Fruit fly (Drosophila melanogaster): ENCODE measurements around the gene CG13285.

The CG13285 gene

DNA sequence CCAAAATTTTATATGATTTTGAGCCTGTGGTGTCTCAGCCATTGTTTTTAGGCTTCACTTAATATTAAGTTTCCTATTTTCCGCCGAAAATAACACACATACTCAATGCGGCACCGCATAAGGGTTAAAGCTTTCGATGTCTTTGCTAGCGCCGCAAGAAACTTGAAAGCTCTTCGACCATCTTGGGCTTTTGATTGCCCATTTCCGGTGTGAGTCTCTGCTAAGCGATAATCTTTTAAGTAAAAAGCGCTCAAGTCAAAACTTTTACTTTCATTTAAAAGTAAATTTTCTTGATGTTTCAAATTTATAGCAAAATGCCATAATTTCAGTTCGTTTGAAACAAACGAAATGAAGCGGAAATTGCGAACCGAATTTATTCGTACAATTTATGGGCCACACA is 23.6 kb downstream of the CG13285 start (continued):
- TF ChIP-seq Rel (GFP tag; optimal IDR thresholded peaks at IDR 0.05), result no peak
- no peak for TF ChIP-seq Rel (tag; optimal IDR thresholded peaks at IDR 0.05)
- TF ChIP-seq CG32264 (GFP tag; optimal IDR thresholded peaks at IDR 0.05), result peak; percentile 32
- peak; percentile 86 for TF ChIP-seq dmrt93B (GFP tag; optimal IDR thresholded peaks at IDR 0.05)
- TF ChIP-seq Jra (GFP tag; optimal IDR thresholded peaks at IDR 0.05), result no peak
- TF ChIP-seq pan (optimal IDR thresholded peaks at IDR 0.05), result no peak
- no peak for TF ChIP-seq jim (GFP tag; optimal IDR thresholded peaks at IDR 0.05)
- TF ChIP-seq ey (GFP tag; optimal IDR thresholded peaks at IDR 0.05), result peak; percentile 49
- peak; percentile 79 for TF ChIP-seq Sp1 (GFP tag; optimal IDR thresholded peaks at IDR 0.05)
- no peak for TF ChIP-seq N (GFP tag; optimal IDR thresholded peaks at IDR 0.05)
- TF ChIP-seq Abd-B (GFP tag; optimal IDR thresholded peaks at IDR 0.05), result no peak
- TF ChIP-seq brk (GFP tag; optimal IDR thresholded peaks at IDR 0.05), result peak; percentile 87
- no peak for TF ChIP-seq Hr78 (GFP tag; optimal IDR thresholded peaks at IDR 0.05)
- peak; percentile 92 for TF ChIP-seq rgr (GFP tag; optimal IDR thresholded peaks at IDR 0.05)
- TF ChIP-seq Dif (GFP tag; optimal IDR thresholded peaks at IDR 0.05; ENCODE audit: partially characterized antibody), result no peak

DNA sequence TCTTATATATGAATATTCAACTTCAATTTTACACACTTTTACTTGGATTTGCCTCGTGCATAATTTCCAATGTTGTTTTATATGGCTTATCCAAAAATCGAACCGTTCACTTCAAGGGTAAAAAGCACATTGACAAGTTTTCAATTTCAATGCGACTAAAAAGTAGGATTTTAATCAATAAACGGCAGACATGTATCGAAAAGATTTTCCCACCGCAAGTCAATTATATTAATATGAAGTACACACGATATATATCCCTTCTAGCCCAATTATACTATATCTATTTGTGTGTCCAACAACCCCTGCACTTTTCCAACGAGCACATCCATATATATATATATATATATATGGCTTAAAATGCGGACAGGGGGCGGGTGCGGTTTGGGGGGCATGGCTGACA is 24.8 kb downstream of the CG13285 start, which contains the start of gene CG34342:
Gene CG34342, minus strand, starts transcription at position 101 of the 400 bp plus-strand sequence.
- no peak for TF ChIP-seq dl (GFP tag; optimal IDR thresholded peaks at IDR 0.05; ENCODE audit: insufficient read depth in 1 of 2, partially characterized antibody in 2 of 2)

DNA sequence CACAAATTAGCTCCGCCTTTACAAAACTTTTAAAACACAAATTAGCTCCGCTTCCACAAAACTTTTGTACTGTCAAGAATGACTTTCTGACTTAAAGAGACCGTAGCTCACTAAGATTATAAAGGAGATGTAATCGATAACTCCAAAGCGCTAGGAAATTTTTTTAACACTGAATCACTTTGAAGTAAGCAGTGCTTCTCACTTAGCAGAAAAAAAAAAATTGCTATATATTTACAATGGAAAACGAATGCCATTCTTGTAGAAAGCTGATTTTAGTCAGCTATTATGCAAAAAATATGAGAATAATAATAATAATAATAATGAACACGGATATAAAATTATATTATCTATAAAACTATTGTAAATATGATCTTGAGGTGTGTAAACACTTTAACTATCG is 36.7 kb downstream of the CG13285 start, which contains the start of gene blanks:
Gene blanks, minus strand, starts transcription at position 101 of the 400 bp plus-strand sequence.
- TF ChIP-seq CG9705 (GFP tag; optimal IDR thresholded peaks at IDR 0.05) (no peak), psq (GFP tag; optimal IDR thresholded peaks at IDR 0.05) (no peak), h (GFP tag; optimal IDR thresholded peaks at IDR 0.05) (no peak), sage (GFP tag; optimal IDR thresholded peaks at IDR 0.05) (no peak), woc (GFP tag; optimal IDR thresholded peaks at IDR 0.05) (no peak), N (GFP tag; optimal IDR thresholded peaks at IDR 0.05) (no peak), Hnf4 (GFP tag; optimal IDR thresholded peaks at IDR 0.05) (no peak), OdsH (GFP tag; optimal IDR thresholded peaks at IDR 0.05) (no peak), Dif (GFP tag; optimal IDR thresholded peaks at IDR 0.05; ENCODE audit: partially characterized antibody) (no peak), Myc (optimal IDR thresholded peaks at IDR 0.05) (no peak), Rel (GFP tag; optimal IDR thresholded peaks at IDR 0.05) (no peak), Rel (tag; optimal IDR thresholded peaks at IDR 0.05) (no peak), CrebA (GFP tag; optimal IDR thresholded peaks at IDR 0.05; ENCODE audit: borderline replicate concordance) (no peak), brk (GFP tag; optimal IDR thresholded peaks at IDR 0.05) (no peak)

Data from whole organism, wandering third instar larva.